Worm (Caenorhabditis elegans) whole organism, young adult: ENCODE results near the gene C01B10.44.

Experiments used
- Y53F4B.3 ChIP-seq: fragments of 200-800 bp; sonication (Bioruptor generic); IDR thresholded peaks from 2 replicates; pipeline ENCODE4 v1.3.6; 2022; ENCODE audit warnings: missing genetic modification reagents, missing genetic modification characterization, missing compliant biosample characterization
- bed-2 ChIP-seq: fragments of 200-800 bp; sonication (Bioruptor generic); IDR thresholded peaks from 2 replicates; pipeline ENCODE4 v1.3.6; 2022; ENCODE audit warnings: missing genetic modification reagents, missing genetic modification characterization, missing compliant biosample characterization
- dpl-1 ChIP-seq: fragments of 150-350 bp; optimal IDR thresholded peaks from 2 replicates; lab custom pipeline; 2014; ENCODE audit warnings: missing biosample characterization, missing genetic modification reagents, missing genetic modification characterization
- egrh-3 ChIP-seq: fragments of 200-800 bp; sonication (Bioruptor generic); IDR thresholded peaks from 2 replicates; pipeline ENCODE4 v1.3.6; 2022; ENCODE audit warnings: missing genetic modification reagents, missing genetic modification characterization, missing compliant biosample characterization
- ets-4 ChIP-seq: fragments of 200-800 bp; sonication (Bioruptor generic); optimal IDR thresholded peaks from 2 replicates; lab custom pipeline; 2018; ENCODE audit warnings: mild to moderate bottlenecking, missing genetic modification characterization, missing compliant biosample characterization
- hmg-1.2 ChIP-seq: fragments of 200-800 bp; sonication (Bioruptor generic); IDR thresholded peaks from 2 replicates; pipeline ENCODE4 v1.3.6; 2022; ENCODE audit warnings: missing genetic modification reagents, missing genetic modification characterization, missing compliant biosample characterization
- snpc-3.4 ChIP-seq: sonication (generic microtip); optimal IDR thresholded peaks from 2 replicates; lab custom pipeline; 2017; ENCODE audit warnings: missing genetic modification characterization, mild to moderate bottlenecking, missing compliant biosample characterization, antibody characterized with exemption, moderate library complexity, missing genotype, missing genetic modification reagents
- unc-130 ChIP-seq: sonication (generic microtip); optimal IDR thresholded peaks from 2 replicates; lab custom pipeline; 2016; ENCODE audit warnings: missing genetic modification reagents, missing genetic modification characterization, missing compliant biosample characterization

DNA sequence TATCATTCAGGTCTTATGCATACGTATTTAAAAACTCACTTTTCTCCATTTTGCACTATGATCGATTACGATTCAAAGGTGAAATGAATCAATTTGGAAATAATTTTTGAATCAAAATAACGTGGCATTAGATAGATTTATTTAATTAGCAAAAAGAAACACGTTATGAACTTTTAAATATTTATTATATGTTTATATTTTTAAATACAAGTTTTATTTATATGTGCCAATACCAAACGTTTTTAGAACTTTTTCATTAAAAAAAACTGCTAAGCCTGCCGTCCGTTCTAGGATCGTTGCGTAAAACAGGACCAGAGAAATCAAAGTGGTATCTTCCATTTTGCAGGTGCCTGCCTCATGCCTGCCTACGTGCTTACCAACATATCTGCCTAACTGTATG lies 26.2 kb upstream of the C01B10.44 start, which contains the start of gene F38A5.6:
- TF ChIP-seq snpc-3.4 (tag; lab: Kevin White, UChicago): no peak
- TF ChIP-seq dpl-1 (GFP tag; lab: Kevin White, UChicago): no peak
- TF ChIP-seq bed-2 (GFP tag; lab: Robert Waterston, UW): no peak
- TF ChIP-seq hmg-1.2 (GFP tag; lab: Robert Waterston, UW): no peak
- no peak for TF ChIP-seq egrh-3 (GFP tag; lab: Robert Waterston, UW)
- TF ChIP-seq unc-130 (GFP tag; lab: Kevin White, UChicago): no peak
- TF ChIP-seq ets-4: no peak
- TF ChIP-seq Y53F4B.3 (GFP tag; lab: Robert Waterston, UW): no peak
